Worm (Caenorhabditis elegans) whole organism, young adult: ENCODE results near the gene T23E1.3.

ENCODE experiments used
- F39B2.1 ChIP-seq: fragments of 200-800 bp; sonication (Bioruptor generic); IDR thresholded peaks from 2 replicates; pipeline ENCODE4 v1.3.6; 2022; ENCODE audit warnings: missing genetic modification reagents, missing genetic modification characterization, missing compliant biosample characterization
- bed-1 ChIP-seq: fragments of 200-800 bp; sonication (Bioruptor generic); IDR thresholded peaks from 2 replicates; pipeline ENCODE4 v1.3.6; 2022; ENCODE audit warnings: missing genetic modification reagents, missing genetic modification characterization, missing compliant biosample characterization
- egl-18 ChIP-seq: fragments of 200-800 bp; sonication (Bioruptor generic); IDR thresholded peaks from 2 replicates; pipeline ENCODE4 v1.3.6; 2022; ENCODE audit warnings: missing genetic modification reagents, missing genetic modification characterization, missing compliant biosample characterization
- egl-44 ChIP-seq: fragments of 200-800 bp; sonication (Bioruptor generic); IDR thresholded peaks from 2 replicates; pipeline ENCODE4 v1.3.6; 2022; ENCODE audit warnings: missing genetic modification reagents, missing genetic modification characterization, missing compliant biosample characterization
- lsl-1 ChIP-seq: fragments of 200-800 bp; sonication (Bioruptor generic); optimal IDR thresholded peaks from 2 replicates; lab custom pipeline; 2018; ENCODE audit warnings: mild to moderate bottlenecking, missing genetic modification characterization, moderate library complexity, missing compliant biosample characterization
- mes-4 ChIP-seq: sonication (generic microtip); optimal IDR thresholded peaks from 2 replicates; lab custom pipeline; 2016; ENCODE audit warnings: missing genotype, missing genetic modification characterization, missing compliant biosample characterization
- rcor-1 ChIP-seq: fragments of 200-800 bp; sonication (Bioruptor generic); IDR thresholded peaks from 2 replicates; pipeline ENCODE4 v1.3.6; 2022; ENCODE audit warnings: missing genetic modification reagents, missing genetic modification characterization, missing compliant biosample characterization
- rec-8 ChIP-seq, 2 experiments: sonication (generic microtip); optimal IDR thresholded peaks; 2 replicates each; lab custom pipeline; 2016; ENCODE audit warnings: mild to moderate bottlenecking in 2 of 2, missing genetic modification characterization in 2 of 2, missing genetic modification reagents in 2 of 2, missing genotype in 2 of 2, missing biosample characterization in 1 of 2, missing compliant biosample characterization in 1 of 2, moderate library complexity in 1 of 2
- snpc-1.1 ChIP-seq: sonication (generic microtip); optimal IDR thresholded peaks from 2 replicates; lab custom pipeline; 2017; ENCODE audit warnings: missing genetic modification characterization, mild to moderate bottlenecking, missing compliant biosample characterization, antibody characterized with exemption, moderate library complexity, missing genotype, missing genetic modification reagents; ENCODE audit not compliant: insufficient read depth
- zfh-2 ChIP-seq: fragments of 200-800 bp; sonication (Bioruptor generic); conservative IDR thresholded peaks from 2 replicates; pipeline ENCODE4 v1.3.6; 2022; ENCODE audit warnings: missing genetic modification reagents, missing genetic modification characterization, missing compliant biosample characterization

DNA sequence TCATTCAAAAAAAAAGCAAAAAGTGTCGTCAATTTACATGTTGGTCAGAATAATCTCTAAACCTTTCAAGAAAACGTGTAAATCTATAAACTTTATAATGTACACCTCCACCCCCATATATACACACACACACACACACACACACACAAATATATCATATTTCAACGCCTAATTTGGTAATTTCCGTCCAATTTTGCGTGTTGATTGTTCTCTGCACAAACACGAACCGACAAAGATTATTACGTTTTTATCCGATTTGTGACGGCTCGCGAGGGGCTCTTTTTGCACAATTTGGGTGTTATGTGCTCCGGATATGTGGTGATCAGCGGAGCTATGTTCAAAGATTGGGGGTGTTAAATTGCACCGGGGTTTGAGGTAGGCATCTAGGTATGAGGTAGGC is 37.2 kb downstream of the T23E1.3 start:
- TF ChIP-seq F39B2.1: no peak
- TF ChIP-seq rcor-1 (GFP tag; lab: Robert Waterston, UW): no peak
- TF ChIP-seq lsl-1: no peak
- no peak for TF ChIP-seq egl-44
- no peak for TF ChIP-seq mes-4
- no peak for TF ChIP-seq egl-18 (GFP tag; lab: Robert Waterston, UW)
- no peak for TF ChIP-seq zfh-2 (GFP tag; lab: Robert Waterston, UW)
- TF ChIP-seq rec-8 (tag; optimal IDR thresholded peaks at IDR 0.05; lab: Kevin White, UChicago): no peak
- no peak for TF ChIP-seq snpc-1.1
- TF ChIP-seq bed-1: no peak
